Fruit fly (Drosophila melanogaster) whole organism, embryonic: Measurements from ENCODE around the gene CG34269.

Experiments used
- Antp ChIP-seq: fragments of 200-800 bp; sonication (Bioruptor generic); optimal IDR thresholded peaks from 3 replicates; lab custom pipeline; 2016; ENCODE audit warnings: missing biosample characterization, missing genetic modification characterization
- Awh ChIP-seq: fragments of 200-800 bp; sonication (Bioruptor generic); IDR thresholded peaks from 2 replicates; pipeline ENCODE4, ENCODE4 v1.3.6; 2022; ENCODE audit warnings: missing biosample characterization, missing genetic modification characterization
- CG11504 ChIP-seq: fragments of 200-800 bp; sonication (Bioruptor generic); optimal IDR thresholded peaks from 3 replicates; lab custom pipeline; 2019; ENCODE audit warnings: missing biosample characterization, mild to moderate bottlenecking, missing genetic modification characterization, moderate library complexity
- CG11696 ChIP-seq: fragments of 200-800 bp; sonication (Bioruptor generic); IDR thresholded peaks from 2 replicates; pipeline ENCODE4 v1.3.6; 2022; ENCODE audit warnings: missing biosample characterization, missing genetic modification characterization
- CG12219 ChIP-seq: fragments of 200-800 bp; sonication (Bioruptor generic); optimal IDR thresholded peaks from 3 replicates; lab custom pipeline; 2018; ENCODE audit warnings: missing biosample characterization, mild to moderate bottlenecking, missing genetic modification characterization
- CG13424 ChIP-seq: fragments of 200-800 bp; sonication (Bioruptor generic); optimal IDR thresholded peaks from 2 replicates; lab custom pipeline; 2019; ENCODE audit warnings: missing biosample characterization, mild to moderate bottlenecking, missing genetic modification characterization, moderate library complexity
- CG15073 ChIP-seq: fragments of 200-800 bp; sonication (Bioruptor generic); optimal IDR thresholded peaks from 2 replicates; lab custom pipeline; 2016; ENCODE audit warnings: missing biosample characterization, missing genetic modification characterization
- CG18599 ChIP-seq: fragments of 200-800 bp; sonication (Bioruptor generic); optimal IDR thresholded peaks from 3 replicates; lab custom pipeline; 2017; ENCODE audit warnings: missing biosample characterization, missing genetic modification characterization, mild to moderate bottlenecking, moderate library complexity, missing genetic modification reagents
- CG2120 ChIP-seq: fragments of 200-800 bp; sonication (Bioruptor generic); optimal IDR thresholded peaks from 3 replicates; lab custom pipeline; 2016; ENCODE audit warnings: missing biosample characterization, missing genetic modification characterization
- CG30403 ChIP-seq: fragments of 200-800 bp; sonication (Bioruptor generic); optimal IDR thresholded peaks from 3 replicates; lab custom pipeline; 2016; ENCODE audit warnings: missing biosample characterization, missing genetic modification characterization
- CG32532 ChIP-seq: fragments of 200-800 bp; sonication (Bioruptor generic); IDR thresholded peaks from 2 replicates; pipeline ENCODE4 v1.3.6; 2022; ENCODE audit warnings: missing biosample characterization, missing genetic modification characterization
- CG4707 ChIP-seq: fragments of 200-800 bp; sonication (Bioruptor generic); optimal IDR thresholded peaks from 2 replicates; lab custom pipeline; 2018; ENCODE audit warnings: missing biosample characterization, mild to moderate bottlenecking, missing genetic modification characterization, moderate library complexity
- CG6272 ChIP-seq: fragments of 200-800 bp; sonication (Bioruptor generic); IDR thresholded peaks from 2 replicates; pipeline ENCODE4 v1.3.6; 2022; ENCODE audit warnings: missing biosample characterization, missing genetic modification characterization
- CG7963 ChIP-seq: fragments of 200-800 bp; sonication (Bioruptor generic); IDR thresholded peaks from 3 replicates; pipeline ENCODE4 v1.3.6; 2022; ENCODE audit warnings: missing biosample characterization, missing genetic modification characterization; ENCODE audit not compliant: partially characterized antibody
- CG8765 ChIP-seq: fragments of 200-800 bp; sonication (Bioruptor generic); IDR thresholded peaks from 2 replicates; pipeline ENCODE4 v1.3.6; 2022; ENCODE audit warnings: missing biosample characterization, missing genetic modification characterization
- Chrac-16 ChIP-seq: fragments of 200-800 bp; sonication (Bioruptor generic); optimal IDR thresholded peaks from 3 replicates; lab custom pipeline; 2016; ENCODE audit warnings: missing biosample characterization, missing genetic modification characterization
- HLH54F ChIP-seq: fragments of 200-800 bp; sonication (Bioruptor generic); optimal IDR thresholded peaks from 3 replicates; lab custom pipeline; 2016; ENCODE audit warnings: missing biosample characterization, missing genetic modification characterization
- Hr3 ChIP-seq: fragments of 200-800 bp; sonication (Bioruptor generic); optimal IDR thresholded peaks from 3 replicates; lab custom pipeline; 2016; ENCODE audit warnings: missing biosample characterization, missing genetic modification characterization
- Hr39 ChIP-seq: fragments of >200 bp; optimal IDR thresholded peaks from 2 replicates; lab custom pipeline; 2017
- Jarid2 ChIP-seq: fragments of 200-800 bp; sonication (Bioruptor generic); optimal IDR thresholded peaks from 3 replicates; lab custom pipeline; 2017; ENCODE audit warnings: mild to moderate bottlenecking, missing biosample characterization, missing genetic modification reagents, missing genetic modification characterization
- Nf-YB ChIP-seq: fragments of 200-800 bp; sonication (Bioruptor generic); optimal IDR thresholded peaks from 3 replicates; lab custom pipeline; 2019; ENCODE audit warnings: missing biosample characterization, mild to moderate bottlenecking, missing genetic modification characterization, moderate library complexity
- Rfx ChIP-seq: fragments of 200-800 bp; sonication (Bioruptor generic); IDR thresholded peaks from 2 replicates; pipeline ENCODE4 v1.3.6; 2022; ENCODE audit warnings: missing biosample characterization, missing genetic modification characterization
- Rx ChIP-seq: fragments of 200-800 bp; sonication (Bioruptor generic); IDR thresholded peaks from 2 replicates; pipeline ENCODE4 v1.3.6; 2022; ENCODE audit warnings: missing biosample characterization, missing genetic modification characterization
- Taf1 ChIP-seq: fragments of 200-800 bp; sonication (Bioruptor generic); IDR thresholded peaks from 2 replicates; pipeline ENCODE4 v1.3.6; 2022; ENCODE audit warnings: missing biosample characterization, missing genetic modification characterization
- Xrp1 ChIP-seq: fragments of 200-800 bp; sonication (Bioruptor generic); IDR thresholded peaks from 2 replicates; pipeline ENCODE4 v1.3.6; 2022; ENCODE audit warnings: missing biosample characterization, missing genetic modification characterization
- ab ChIP-seq: fragments of 200-800 bp; sonication (Bioruptor generic); optimal IDR thresholded peaks from 2 replicates; lab custom pipeline; 2016; ENCODE audit warnings: missing biosample characterization, missing genetic modification characterization
- al ChIP-seq: fragments of 200-800 bp; sonication (Bioruptor generic); IDR thresholded peaks from 2 replicates; pipeline ENCODE4 v1.3.6; 2022; ENCODE audit warnings: missing biosample characterization, missing genetic modification characterization
- az2 ChIP-seq: fragments of 200-800 bp; sonication (Bioruptor generic); optimal IDR thresholded peaks from 3 replicates; lab custom pipeline; 2016; ENCODE audit warnings: missing biosample characterization, missing genetic modification characterization
- cad ChIP-seq: fragments of >200 bp; optimal IDR thresholded peaks from 2 replicates; lab custom pipeline; 2017; ENCODE audit warnings: missing biosample characterization, missing genetic modification characterization
- cato ChIP-seq: fragments of 200-800 bp; sonication (Bioruptor generic); optimal IDR thresholded peaks from 2 replicates; lab custom pipeline; 2016; ENCODE audit warnings: missing biosample characterization, missing genetic modification characterization, borderline replicate concordance
- chinmo ChIP-seq: fragments of 200-800 bp; sonication (Bioruptor generic); IDR thresholded peaks from 4 replicates; pipeline ENCODE4 v1.3.6; 2022; ENCODE audit warnings: missing biosample characterization, missing genetic modification characterization; ENCODE audit not compliant: partially characterized antibody
- dmrt99B ChIP-seq: fragments of 200-800 bp; sonication (Bioruptor generic); optimal IDR thresholded peaks from 2 replicates; lab custom pipeline; 2018; ENCODE audit warnings: missing biosample characterization, mild to moderate bottlenecking, missing genetic modification characterization, moderate library complexity
- dpn ChIP-seq, 2 experiments: fragments of 200-800 bp; sonication (Bioruptor generic); optimal IDR thresholded peaks; 3 replicates each; lab custom pipeline; 2016; ENCODE audit warnings: missing biosample characterization in 2 of 2, missing genetic modification characterization in 2 of 2
- fu2 ChIP-seq: fragments of 200-800 bp; sonication (Bioruptor generic); optimal IDR thresholded peaks from 2 replicates; lab custom pipeline; 2016; ENCODE audit warnings: missing biosample characterization, missing genetic modification characterization
- gfzf ChIP-seq: fragments of 200-800 bp; sonication (Bioruptor generic); optimal IDR thresholded peaks from 2 replicates; lab custom pipeline; 2016; ENCODE audit warnings: missing biosample characterization, mild to moderate bottlenecking, missing genetic modification characterization, moderate library complexity
- grau ChIP-seq: fragments of 200-800 bp; optimal IDR thresholded peaks from 3 replicates; lab custom pipeline; 2019; ENCODE audit warnings: missing biosample characterization, mild to moderate bottlenecking, missing genetic modification characterization, moderate library complexity
- gsb ChIP-seq: fragments of 200-800 bp; sonication (Bioruptor generic); IDR thresholded peaks from 2 replicates; pipeline ENCODE4 v1.3.6; 2022; ENCODE audit warnings: missing biosample characterization, missing genetic modification characterization
- ham ChIP-seq: fragments of 200-800 bp; sonication (Bioruptor generic); IDR thresholded peaks from 2 replicates; pipeline ENCODE4 v1.3.6; 2022; ENCODE audit warnings: missing biosample characterization, missing genetic modification characterization
- hkb ChIP-seq, 2 experiments: fragments of 200-800 bp in 1 of 2; fragments of >200 bp in 1 of 2; sonication (Bioruptor generic) in 1 of 2; IDR thresholded peaks in 1 of 2; optimal IDR thresholded peaks in 1 of 2; 2 replicates each; pipeline versions ENCODE4 v1.3.6 to Lab custom; 2017 to 2022; ENCODE audit warnings: missing biosample characterization in 1 of 2, missing genetic modification characterization in 1 of 2
- hth ChIP-seq: fragments of >200 bp; optimal IDR thresholded peaks from 2 replicates; lab custom pipeline; 2017; ENCODE audit warnings: inconsistent platforms
- knrl ChIP-seq: fragments of 200-800 bp; sonication (Bioruptor generic); IDR thresholded peaks from 3 replicates; pipeline ENCODE4 v1.3.6; 2022; ENCODE audit warnings: missing biosample characterization, missing genetic modification characterization; ENCODE audit not compliant: partially characterized antibody
- pb ChIP-seq: fragments of 200-800 bp; sonication (Bioruptor generic); optimal IDR thresholded peaks from 3 replicates; lab custom pipeline; 2016; ENCODE audit warnings: missing biosample characterization, missing genetic modification characterization
- rib ChIP-seq: fragments of 200-800 bp; sonication (Bioruptor generic); IDR thresholded peaks from 2 replicates; pipeline ENCODE4 v1.3.6; 2022; ENCODE audit warnings: missing biosample characterization, missing genetic modification characterization
- schlank ChIP-seq: fragments of 200-800 bp; sonication (Bioruptor generic); optimal IDR thresholded peaks from 2 replicates; lab custom pipeline; 2018; ENCODE audit warnings: missing biosample characterization, mild to moderate bottlenecking, missing genetic modification characterization
- slou ChIP-seq: fragments of 200-800 bp; sonication (Bioruptor generic); optimal IDR thresholded peaks from 3 replicates; lab custom pipeline; 2016; ENCODE audit warnings: missing biosample characterization, missing genetic modification characterization
- sob ChIP-seq: fragments of 200-800 bp; sonication (Bioruptor generic); IDR thresholded peaks from 2 replicates; pipeline ENCODE4 v1.3.6; 2022; ENCODE audit warnings: missing biosample characterization, missing genetic modification characterization
- ssp ChIP-seq: fragments of 200-800 bp; sonication (Bioruptor generic); IDR thresholded peaks from 2 replicates; pipeline ENCODE4 v1.3.6; 2022; ENCODE audit warnings: missing biosample characterization, missing genetic modification characterization
- tap ChIP-seq: fragments of 200-800 bp; optimal IDR thresholded peaks from 3 replicates; lab custom pipeline; 2019; ENCODE audit warnings: missing biosample characterization, mild to moderate bottlenecking, missing genetic modification characterization, moderate library complexity
- usp ChIP-seq: fragments of >200 bp; optimal IDR thresholded peaks from 2 replicates; lab custom pipeline; 2017; ENCODE audit warnings: missing biosample characterization, missing genetic modification characterization
- wdn ChIP-seq: fragments of 200-800 bp; sonication (Bioruptor generic); IDR thresholded peaks from 2 replicates; pipeline ENCODE4 v1.3.6; 2022; ENCODE audit warnings: missing biosample characterization, missing genetic modification characterization
- zen ChIP-seq: fragments of 200-800 bp; sonication (Bioruptor generic); optimal IDR thresholded peaks from 3 replicates; lab custom pipeline; 2018; ENCODE audit warnings: missing biosample characterization, mild to moderate bottlenecking, missing genetic modification characterization, moderate library complexity

Gene CG34269

dm6 chr3L:557294-557693 lies 29.2 kb downstream of the CG34269 start (continued):
- peak; percentile 39 to 67 for TF ChIP-seq dpn (GFP tag; optimal IDR thresholded peaks at IDR 0.05; lab: Kevin White, UChicago)
- TF ChIP-seq Hr3 (GFP tag; lab: Kevin White, UChicago): peak; percentile 1
- no peak for TF ChIP-seq Jarid2
- TF ChIP-seq CG8765 (GFP tag; lab: Robert Waterston, UW): peak; percentile 42; the same call in 1 of the 2 replicates
- TF ChIP-seq Rx: peak; percentile 45; the same call in 1 of the 2 replicates
- TF ChIP-seq az2 (GFP tag; lab: Kevin White, UChicago): peak; percentile 4
- TF ChIP-seq zen (tag; lab: Kevin White, UChicago): no peak
- TF ChIP-seq CG11504: peak; percentile 54
- TF ChIP-seq wdn (GFP tag; lab: Robert Waterston, UW): peak; percentile 83
- TF ChIP-seq CG30403 (GFP tag; lab: Kevin White, UChicago): peak; percentile 60
- TF ChIP-seq CG6272 (GFP tag; lab: Robert Waterston, UW): peak; percentile 46
- peak; percentile 37 for TF ChIP-seq schlank (tag; lab: Kevin White, UChicago)
- no peak for TF ChIP-seq knrl (GFP tag; lab: Robert Waterston, UW)
- peak; percentile 50 for TF ChIP-seq Chrac-16 (GFP tag; lab: Kevin White, UChicago)
- TF ChIP-seq rib (GFP tag; lab: Robert Waterston, UW): 0 out of 2 replicates have a peak, but pooled peaks have one; percentile 44
- no peak for TF ChIP-seq fu2 (GFP tag; lab: Kevin White, UChicago)
- no peak for TF ChIP-seq gfzf (GFP tag; lab: Kevin White, UChicago)
- no peak for TF ChIP-seq CG7963
- no peak for TF ChIP-seq ab (GFP tag; lab: Kevin White, UChicago)
- TF ChIP-seq CG13424 (tag; lab: Kevin White, UChicago): peak; percentile 50
- peak; percentile 50 for TF ChIP-seq grau (tag; lab: Kevin White, UChicago)
- peak; percentile 78 for TF ChIP-seq sob (GFP tag; lab: Robert Waterston, UW)
- no peak for TF ChIP-seq cad (GFP tag; lab: Kevin White, UChicago)
- peak; percentile 69 for TF ChIP-seq Antp (GFP tag; lab: Kevin White, UChicago)
- no peak for TF ChIP-seq Hr39
- TF ChIP-seq gsb: peak; percentile 58
- TF ChIP-seq usp (GFP tag; lab: Kevin White, UChicago): no peak
- peak; percentile 47; the same call in 1 of the 2 replicates for TF ChIP-seq ssp
- no peak for TF ChIP-seq CG15073
- no peak for TF ChIP-seq hth (lab: Kevin White, UChicago)
- peak; percentile 87 for TF ChIP-seq CG32532 (GFP tag; lab: Robert Waterston, UW)
- TF ChIP-seq Awh (GFP tag; lab: Robert Waterston, UW): 0 out of 2 replicates have a peak, but pooled peaks have one; percentile 21
- TF ChIP-seq tap (tag; lab: Kevin White, UChicago): no peak
- no peak for TF ChIP-seq CG4707 (GFP tag; lab: Kevin White, UChicago)
- peak; percentile 44; the same call in 1 of the 2 replicates for TF ChIP-seq Xrp1 (GFP tag; lab: Robert Waterston, UW)
- TF ChIP-seq Nf-YB (GFP tag; lab: Kevin White, UChicago): no peak
- peak; percentile 78 for TF ChIP-seq CG18599 (GFP tag; lab: Kevin White, UChicago)
- peak; percentile 68 for TF ChIP-seq CG2120 (GFP tag; lab: Kevin White, UChicago)
- TF ChIP-seq cato (GFP tag; lab: Kevin White, UChicago): no peak
- no peak for TF ChIP-seq slou (GFP tag; lab: Kevin White, UChicago)
- no peak for TF ChIP-seq hkb (optimal IDR thresholded peaks at IDR 0.05; lab: Kevin White, UChicago)
- 0 out of 2 replicates have a peak, but pooled peaks have one; percentile 19 for TF ChIP-seq hkb (GFP tag; IDR thresholded peaks at IDR 0.05; lab: Robert Waterston, UW)
- no peak for TF ChIP-seq CG11696 (GFP tag; lab: Robert Waterston, UW)
- TF ChIP-seq HLH54F (GFP tag; lab: Kevin White, UChicago): peak; percentile 45
- TF ChIP-seq ham (GFP tag; lab: Robert Waterston, UW): peak; percentile 46; the same call in 1 of the 2 replicates
- TF ChIP-seq al (GFP tag; lab: Robert Waterston, UW): peak; percentile 79
- TF ChIP-seq Rfx (GFP tag; lab: Robert Waterston, UW): peak; percentile 90
- TF ChIP-seq CG12219 (GFP tag; lab: Kevin White, UChicago): no peak
- TF ChIP-seq pb (GFP tag; lab: Kevin White, UChicago): no peak
- TF ChIP-seq Taf1 (GFP tag; lab: Robert Waterston, UW): peak; percentile 80
- TF ChIP-seq dmrt99B: peak; percentile 18
- 0 out of 4 replicates have a peak, but pooled peaks have one; percentile 63 for TF ChIP-seq chinmo (GFP tag; lab: Robert Waterston, UW)
